Fruit fly (Drosophila melanogaster) whole organism: ENCODE data around the gene Atg6.

Experiments
- CG8478 ChIP-seq: fragments of >200 bp; optimal IDR thresholded peaks from 2 replicates; lab custom pipeline; 2018; ENCODE audit warnings: inconsistent platforms
- Dll ChIP-seq: fragments of >200 bp; optimal IDR thresholded peaks from 2 replicates; lab custom pipeline; 2017
- EcR ChIP-seq, 2 experiments: fragments of >200 bp; optimal IDR thresholded peaks; 2 replicates each; lab custom pipeline; 2017; ENCODE audit warnings: missing biosample characterization in 2 of 2, missing genetic modification characterization in 2 of 2, missing genetic modification reagents in 2 of 2
- pan ChIP-seq: fragments of >200 bp; optimal IDR thresholded peaks from 2 replicates; lab custom pipeline; 2017
- psq ChIP-seq: fragments of >200 bp; optimal IDR thresholded peaks from 2 replicates; lab custom pipeline; 2017
- usp ChIP-seq: fragments of >200 bp; optimal IDR thresholded peaks from 2 replicates; lab custom pipeline; 2017; ENCODE audit warnings: missing biosample characterization, missing genetic modification characterization, mixed read lengths

Atg6 gene

DNA sequence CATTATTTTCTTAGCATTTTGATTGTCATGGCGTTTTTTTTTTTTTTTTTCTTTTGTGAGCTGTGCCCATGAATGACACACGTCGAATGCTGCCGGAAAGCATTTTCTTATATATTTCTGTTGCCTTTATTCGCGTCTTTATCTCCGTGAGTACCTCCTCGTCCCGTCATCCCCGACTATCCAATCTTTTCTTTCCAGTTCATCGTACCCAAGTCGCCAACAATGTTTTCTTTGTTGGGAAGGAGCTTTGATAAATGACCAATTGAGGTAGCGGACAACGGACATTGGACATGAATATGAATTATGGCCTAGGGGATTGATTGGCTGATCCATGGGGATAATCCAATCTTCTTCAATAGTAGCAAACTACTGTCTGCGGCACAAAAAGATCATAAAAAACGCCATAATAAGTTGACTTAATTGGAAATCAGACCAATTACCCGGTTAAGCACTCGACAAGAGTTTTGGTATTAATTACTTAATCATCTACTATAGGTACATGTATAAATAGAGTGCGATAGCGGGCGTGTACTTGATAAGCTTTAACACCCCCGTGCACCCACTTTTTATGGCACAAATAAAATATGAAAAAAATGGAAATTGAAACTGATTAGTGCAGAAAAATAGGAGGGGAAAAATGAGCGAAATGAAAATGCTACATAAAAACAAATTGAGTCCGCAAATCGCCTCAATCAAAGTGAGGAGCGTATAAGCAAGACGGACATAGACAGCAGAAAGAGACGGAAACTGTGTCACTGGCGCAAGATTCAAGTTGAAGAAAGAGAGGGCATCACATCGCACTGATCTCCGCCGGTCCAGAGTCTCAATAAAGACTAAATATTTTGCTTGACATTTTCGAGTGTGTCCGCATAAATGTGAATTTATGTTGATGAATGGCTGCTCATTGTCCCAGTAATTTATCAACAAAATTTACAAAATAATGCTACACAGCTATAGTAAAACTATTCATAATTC, 34.4 kb downstream of the Atg6 start:
- peak in 1 of 2 experiments; percentile 55 for TF ChIP-seq EcR (GFP tag; optimal IDR thresholded peaks at IDR 0.05; lab: Kevin White, UChicago)
- TF ChIP-seq psq (lab: Kevin White, UChicago): no peak
- TF ChIP-seq CG8478 (lab: Kevin White, UChicago): no peak
- no peak for TF ChIP-seq pan
- no peak for TF ChIP-seq Dll (lab: Kevin White, UChicago)

DNA sequence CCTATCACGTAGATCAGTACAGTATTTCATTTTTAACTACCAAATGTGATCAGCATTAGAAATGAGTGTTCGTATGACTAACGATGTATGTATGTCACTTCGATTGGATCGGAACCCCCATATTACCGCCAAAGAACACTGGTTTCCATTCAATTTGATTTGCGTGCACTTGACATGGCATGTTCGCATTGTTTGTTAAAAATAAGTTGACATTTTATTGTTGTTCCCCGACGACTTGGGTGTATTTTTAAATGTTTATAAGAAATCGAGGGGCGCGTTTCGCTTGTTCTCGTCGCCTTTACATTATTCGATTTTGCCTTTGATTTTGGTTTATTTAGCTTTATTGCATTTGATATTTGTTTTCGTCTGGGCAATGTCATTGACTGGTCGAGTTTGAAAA, 35.1 kb downstream of the Atg6 start:
- TF ChIP-seq pan (no peak), psq (lab: Kevin White, UChicago) (no peak), CG8478 (lab: Kevin White, UChicago) (no peak), Dll (lab: Kevin White, UChicago) (no peak), EcR (GFP tag; optimal IDR thresholded peaks at IDR 0.05; lab: Kevin White, UChicago) (no peak)

DNA sequence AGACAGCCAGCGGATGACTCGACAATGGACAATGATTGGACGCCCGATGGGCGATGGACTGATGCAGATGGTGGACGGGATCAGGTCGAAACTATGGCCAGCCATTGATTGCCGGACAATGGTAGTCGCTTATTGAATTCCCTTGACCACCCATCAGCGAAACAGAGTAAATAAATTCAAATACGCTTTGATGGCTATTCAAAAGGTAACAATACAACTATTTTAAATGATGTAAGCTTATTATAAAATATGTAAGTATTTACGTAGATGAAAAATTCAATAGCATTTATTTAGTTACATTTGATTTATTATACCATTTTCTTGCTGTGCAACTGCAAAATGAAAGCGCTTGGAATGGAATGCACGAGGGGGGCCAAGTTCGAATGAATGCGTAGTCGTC, 36.0 kb downstream of the Atg6 start:
- no peak for TF ChIP-seq usp
- no peak for TF ChIP-seq Dll (lab: Kevin White, UChicago)
- no peak for TF ChIP-seq psq (lab: Kevin White, UChicago)
- TF ChIP-seq CG8478 (lab: Kevin White, UChicago): no peak
- TF ChIP-seq EcR (GFP tag; optimal IDR thresholded peaks at IDR 0.05; lab: Kevin White, UChicago): no peak
- TF ChIP-seq pan: no peak

DNA sequence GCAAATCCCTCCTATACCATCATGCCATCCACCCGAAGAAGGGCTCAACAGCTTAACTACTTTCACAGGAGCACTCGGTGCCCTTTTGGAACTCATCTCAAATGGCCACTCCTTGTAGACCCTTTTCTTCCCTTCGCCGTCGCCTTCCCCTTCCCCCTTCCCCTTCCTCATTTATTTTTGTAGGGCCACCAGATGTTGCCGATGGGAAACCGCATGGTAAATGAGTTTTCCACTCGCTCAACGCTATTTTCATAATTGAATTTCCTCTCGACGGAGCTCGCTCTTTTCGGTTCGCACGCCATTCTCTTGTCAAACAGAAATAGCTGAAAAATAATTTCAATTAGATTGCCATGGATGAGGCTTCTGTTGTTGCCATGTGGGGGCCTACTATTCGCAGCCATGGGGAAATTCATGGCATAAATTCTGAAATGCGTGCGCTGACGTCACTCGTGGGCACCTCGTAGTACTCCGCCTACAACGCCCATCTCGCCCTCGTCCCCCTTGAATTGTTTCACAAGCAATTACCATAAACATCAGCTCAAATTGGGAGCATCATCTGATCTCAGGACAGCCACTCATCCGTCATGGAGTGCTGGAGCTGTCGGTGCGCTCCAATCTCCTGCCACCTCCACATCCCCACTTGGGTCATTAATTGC, 38.4 kb downstream of the Atg6 start:
- TF ChIP-seq psq (lab: Kevin White, UChicago) (no peak), Dll (lab: Kevin White, UChicago) (no peak)

DNA sequence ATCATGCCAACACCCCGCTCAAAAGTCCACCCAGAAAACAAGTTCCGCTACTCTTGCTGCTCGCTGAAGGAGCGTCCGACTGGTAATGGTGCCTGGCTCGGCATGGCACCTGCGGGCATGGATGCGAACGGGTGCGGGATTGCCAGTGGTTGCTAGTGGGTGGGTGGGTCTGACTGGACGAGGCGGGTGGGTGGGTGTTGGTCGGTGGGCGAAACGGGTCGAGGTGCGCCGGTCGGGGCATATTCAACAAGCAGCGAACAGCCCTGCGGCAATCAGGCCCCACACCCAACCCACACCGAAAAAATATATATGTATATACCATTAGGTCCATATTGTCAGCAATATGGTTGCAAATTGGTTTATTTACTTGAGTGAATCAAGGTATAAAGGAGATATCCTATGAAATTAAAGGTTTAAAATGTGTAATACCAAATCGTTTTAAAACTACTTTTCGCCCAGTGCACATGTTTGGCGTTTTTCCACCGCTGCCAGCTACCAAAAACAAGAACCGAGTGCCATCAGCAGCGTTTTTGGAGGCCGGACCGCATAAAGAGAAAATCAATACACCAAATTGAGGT, 39.9 kb downstream of the Atg6 start:
- TF ChIP-seq Dll (lab: Kevin White, UChicago) (no peak), EcR (GFP tag; optimal IDR thresholded peaks at IDR 0.05; lab: Kevin White, UChicago) (no peak), usp (no peak), psq (lab: Kevin White, UChicago) (no peak), CG8478 (lab: Kevin White, UChicago) (no peak), pan (no peak)

DNA sequence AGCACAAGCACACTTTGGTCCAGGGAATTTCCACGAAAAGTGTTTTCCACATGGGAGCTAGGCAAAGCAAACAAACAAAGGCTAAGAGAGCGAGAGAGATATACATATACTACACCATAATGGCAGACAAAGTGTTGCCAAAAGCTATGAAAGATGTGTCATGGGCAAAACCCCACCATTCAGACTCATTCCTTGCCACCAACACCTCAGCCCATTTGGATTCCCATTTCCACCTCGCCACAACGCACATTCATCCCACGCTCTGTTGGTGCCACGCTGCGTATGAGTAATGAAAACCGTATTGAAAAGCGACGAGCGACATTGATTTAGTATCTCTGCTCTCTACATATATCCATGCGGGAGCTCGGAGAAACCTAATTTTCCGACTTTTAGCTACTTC, 41.7 kb downstream of the Atg6 start:
- TF ChIP-seq Dll (lab: Kevin White, UChicago): no peak
- no peak for TF ChIP-seq psq (lab: Kevin White, UChicago)
- TF ChIP-seq EcR (GFP tag; optimal IDR thresholded peaks at IDR 0.05; lab: Kevin White, UChicago): no peak
- no peak for TF ChIP-seq pan
- TF ChIP-seq CG8478 (lab: Kevin White, UChicago): no peak
- TF ChIP-seq usp: no peak

DNA sequence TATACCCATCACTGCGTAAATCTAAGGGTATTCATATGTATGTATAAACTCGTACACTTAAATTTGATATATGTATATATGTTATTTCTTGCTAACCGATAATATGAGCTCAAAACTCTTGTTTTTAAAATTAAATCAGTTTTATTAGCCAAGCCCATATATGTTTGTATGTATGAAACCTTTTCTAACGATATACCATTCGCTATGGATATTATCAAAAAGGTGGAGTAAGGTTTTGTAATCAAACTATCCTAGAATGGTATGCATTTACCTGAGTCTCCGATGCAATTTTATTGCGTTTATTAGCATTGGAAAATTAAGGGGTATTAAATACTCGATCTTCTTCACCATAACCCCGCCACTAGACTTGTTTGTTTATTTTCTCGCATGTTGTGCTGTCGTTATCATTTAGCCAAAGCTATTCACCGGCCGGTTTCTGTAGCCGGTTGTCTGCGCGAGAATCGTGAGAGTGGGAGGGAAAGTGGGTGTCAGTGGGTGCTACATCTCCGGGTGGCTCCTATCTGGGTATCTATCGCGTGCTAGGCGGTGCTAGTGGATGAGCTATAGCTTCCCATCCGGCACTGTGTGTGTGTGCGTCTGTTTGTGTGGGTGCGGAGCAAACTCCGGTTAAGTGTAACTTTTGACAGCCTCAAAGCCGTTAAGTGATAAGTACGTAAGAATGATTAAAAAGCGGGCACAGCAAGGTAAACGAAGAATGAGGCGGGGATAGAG, 42.6 kb downstream of the Atg6 start:
- TF ChIP-seq Dll (lab: Kevin White, UChicago): no peak
- TF ChIP-seq psq (lab: Kevin White, UChicago): no peak
- TF ChIP-seq CG8478 (lab: Kevin White, UChicago): no peak
- no peak for TF ChIP-seq usp
- TF ChIP-seq EcR (GFP tag; optimal IDR thresholded peaks at IDR 0.05; lab: Kevin White, UChicago): no peak
- TF ChIP-seq pan: no peak

DNA sequence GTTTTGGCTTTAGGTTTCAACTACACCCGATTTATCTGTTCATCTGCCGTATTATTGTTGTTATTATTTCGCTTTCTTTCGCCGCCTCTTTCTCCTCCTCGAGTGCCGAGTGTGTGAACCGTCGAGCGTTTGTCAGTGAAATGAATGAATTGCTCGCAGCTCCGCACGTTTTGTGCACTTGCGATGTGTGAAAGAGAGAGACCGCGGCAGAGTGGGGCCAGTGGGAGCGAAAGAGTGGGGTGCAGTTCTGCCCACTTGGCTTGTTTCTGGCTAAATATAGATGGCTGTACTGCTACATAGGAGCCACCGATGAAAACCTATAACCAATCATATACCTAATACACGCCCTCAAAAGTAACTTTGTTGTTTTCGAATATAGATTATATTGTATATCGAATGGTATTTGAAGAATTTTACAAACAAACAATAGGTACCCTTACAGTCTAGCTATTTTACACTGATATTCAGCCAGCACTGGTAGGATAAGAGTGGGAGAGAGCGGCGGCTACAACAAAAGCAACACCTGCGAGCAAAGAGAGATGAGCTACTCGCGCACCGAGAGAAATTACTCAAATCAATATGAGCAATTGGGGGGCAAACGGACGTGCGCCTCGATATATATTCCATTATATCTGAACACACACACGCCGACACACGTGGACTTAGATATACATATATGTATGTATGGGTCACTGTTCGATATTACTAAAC, 44.0 kb downstream of the Atg6 start:
- TF ChIP-seq EcR (GFP tag; optimal IDR thresholded peaks at IDR 0.05; lab: Kevin White, UChicago) (no peak), Dll (lab: Kevin White, UChicago) (no peak), pan (no peak), psq (lab: Kevin White, UChicago) (no peak), usp (no peak), CG8478 (lab: Kevin White, UChicago) (no peak)

DNA sequence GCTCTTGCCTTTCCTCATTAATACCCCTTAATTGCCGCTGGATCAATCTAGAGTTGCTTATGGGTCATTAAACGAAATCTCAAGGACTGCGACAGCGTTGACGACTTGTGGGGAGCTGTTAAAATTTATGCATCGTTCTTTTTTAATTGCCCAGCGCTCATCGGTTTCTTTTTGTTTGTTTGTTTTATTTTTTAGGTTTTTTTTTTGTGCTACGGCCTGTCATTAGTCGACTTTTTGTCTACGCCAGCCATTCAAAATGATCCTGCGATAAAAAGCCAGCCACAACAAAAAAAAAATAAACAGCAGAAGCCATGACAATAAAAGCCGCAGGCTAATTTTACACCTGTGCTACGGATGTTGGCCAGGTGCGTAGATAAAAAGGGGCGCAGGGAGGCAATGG, 46.6 kb downstream of the Atg6 start:
- TF ChIP-seq usp (no peak), psq (lab: Kevin White, UChicago) (no peak), CG8478 (lab: Kevin White, UChicago) (no peak), Dll (lab: Kevin White, UChicago) (no peak), EcR (GFP tag; optimal IDR thresholded peaks at IDR 0.05; lab: Kevin White, UChicago) (no peak), pan (no peak)

DNA sequence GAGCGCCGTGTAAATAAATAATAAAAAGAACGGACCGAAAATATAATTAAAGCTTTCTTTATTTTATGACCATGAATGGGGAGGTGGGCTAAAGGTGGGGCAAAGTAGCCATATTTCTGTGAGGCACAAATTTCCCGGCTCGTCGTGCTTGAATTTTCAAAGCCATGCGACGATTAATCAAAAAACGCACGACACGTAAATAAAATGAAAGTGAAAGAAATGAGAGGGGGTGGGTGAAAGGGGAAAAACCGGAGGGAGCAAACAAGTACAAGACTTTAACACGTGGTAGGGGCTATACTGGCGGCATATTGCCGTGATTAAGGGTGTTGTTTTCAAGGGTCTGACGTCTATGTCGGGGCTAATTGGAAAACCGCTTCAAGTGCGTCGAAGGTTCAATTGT, 49.4 kb downstream of the Atg6 start:
- TF ChIP-seq CG8478 (lab: Kevin White, UChicago) (no peak), EcR (GFP tag; optimal IDR thresholded peaks at IDR 0.05; lab: Kevin White, UChicago) (no peak), Dll (lab: Kevin White, UChicago) (no peak), usp (no peak), pan (no peak), psq (lab: Kevin White, UChicago) (no peak)
